Fruit fly (Drosophila melanogaster): ENCODE results near the gene CG42529.
A peak's percentile ranks its signal among the peaks of the same experiment; 100 is the strongest.
"Not testable (repeated sequence)": the region's sequence is repeated elsewhere in the genome, so short reads cannot be mapped to it uniquely, and the experiment has no call there.

Gene CG42529

dm6 chr3L:19718228-19718627 lies 10.6 kb upstream of the CG42529 start, which contains the start of gene Trpml:
TSS of gene Trpml (minus strand) at chr3L:19718328.
- not testable (repeated sequence) for TF ChIP-seq noc (tag; optimal IDR thresholded peaks at IDR 0.05)

- not testable (repeated sequence) for TF ChIP-seq noc (tag; optimal IDR thresholded peaks at IDR 0.05)
These were observed 20.9 kb downstream of the CG42529 start, which contains the start of gene CG42638 for dm6 chr3L:19749644-19750043. TSS of gene CG42638 (minus strand) at chr3L:19749744.

- TF ChIP-seq noc (tag; optimal IDR thresholded peaks at IDR 0.05): not testable (repeated sequence)
These were observed 31.3 kb downstream of the CG42529 start, which contains the start of gene Vtld for dm6 chr3L:19760109-19760508. TSS of gene Vtld (plus strand) at chr3L:19760409.

- peak; percentile 87 for TF ChIP-seq noc (tag; optimal IDR thresholded peaks at IDR 0.05)
These were observed 48.6 kb downstream of the CG42529 start for dm6 chr3L:19777279-19777960.

dm6 chr3L:19778530-19778929 lies 49.7 kb downstream of the CG42529 start:
- TF ChIP-seq noc (tag; optimal IDR thresholded peaks at IDR 0.05): no peak

All from whole organism, larva.